Worm (Caenorhabditis elegans) whole organism, L4 larva: ENCODE measurements around the gene srw-90.

Experiments used
- ama-1 ChIP-seq: fragments of 150-350 bp; optimal IDR thresholded peaks from 2 replicates; lab custom pipeline; 2014; ENCODE audit warnings: inconsistent platforms, mixed read lengths
- lin-38 ChIP-seq: fragments of 200-800 bp; sonication (Bioruptor generic); IDR thresholded peaks from 2 replicates; pipeline ENCODE4 v1.3.6; 2022; ENCODE audit warnings: missing genetic modification reagents, missing genetic modification characterization, missing compliant biosample characterization

ce11 chrV:1734569-1734968, 32.7 kb downstream of the srw-90 start, which contains the start of gene str-160:
- TF ChIP-seq ama-1 (lab: Kevin White, UChicago) (no peak), lin-38 (no peak)
